Worm (Caenorhabditis elegans) whole organism, L4/young adult: ENCODE data around the gene Y38C1AA.6.
A peak's percentile ranks its signal among the peaks of the same experiment; 100 is the strongest.

Experiments used
- W03F9.2 ChIP-seq: fragments of 150-350 bp; optimal IDR thresholded peaks from 2 replicates; lab custom pipeline; 2014; ENCODE audit warnings: missing biosample characterization, missing genetic modification characterization
- dao-5 ChIP-seq: sonication (generic microtip); optimal IDR thresholded peaks from 2 replicates; lab custom pipeline; 2016; ENCODE audit warnings: missing genotype, missing genetic modification characterization, moderate library complexity, missing compliant biosample characterization
- him-1 ChIP-seq: sonication (generic microtip); optimal IDR thresholded peaks from 2 replicates; lab custom pipeline; 2016; ENCODE audit warnings: missing genotype, missing genetic modification reagents, missing genetic modification characterization, missing compliant biosample characterization

Y38C1AA.6 gene

ce11 chrIV:162530-162929, at the start of gene Y38C1AA.6:
Gene Y38C1AA.6 (plus strand): TSS chrIV:162830.
- no peak for TF ChIP-seq him-1
- TF ChIP-seq dao-5 (tag; lab: Kevin White, UChicago) = no peak
- TF ChIP-seq W03F9.2 (tag; lab: Kevin White, UChicago) = no peak

- TF ChIP-seq him-1 (no peak), dao-5 (tag; lab: Kevin White, UChicago) (no peak), W03F9.2 (tag; lab: Kevin White, UChicago) (no peak)
Observed at ce11 chrIV:118786-119185, 43.8 kb upstream of the Y38C1AA.6 start.

ce11 chrIV:119792-120191, 42.8 kb upstream of the Y38C1AA.6 start:
- TF ChIP-seq W03F9.2 (tag; lab: Kevin White, UChicago) (no peak), him-1 (no peak), dao-5 (tag; lab: Kevin White, UChicago) (no peak)

- TF ChIP-seq him-1 (no peak), W03F9.2 (tag; lab: Kevin White, UChicago) (no peak), dao-5 (tag; lab: Kevin White, UChicago) (no peak)
Observed at ce11 chrIV:121607-122006, 41.0 kb upstream of the Y38C1AA.6 start, which contains the start of gene tut-1. Gene tut-1 (minus strand): TSS chrIV:121707.

ce11 chrIV:125881-126781, 36.5 kb upstream of the Y38C1AA.6 start, which contains the start of the genes grld-1 and cox-6C:
Gene grld-1 (minus strand): TSS chrIV:125931.
Gene cox-6C (plus strand): TSS chrIV:126731.
- peak; percentile 82 for TF ChIP-seq W03F9.2 (tag; lab: Kevin White, UChicago)
- no peak for TF ChIP-seq him-1

ce11 chrIV:128525-128924, 34.1 kb upstream of the Y38C1AA.6 start:
- TF ChIP-seq him-1 (no peak), dao-5 (tag; lab: Kevin White, UChicago) (no peak), W03F9.2 (tag; lab: Kevin White, UChicago) (no peak)

ce11 chrIV:130150-130549, 32.5 kb upstream of the Y38C1AA.6 start:
- TF ChIP-seq dao-5 (tag; lab: Kevin White, UChicago) (no peak), him-1 (no peak), W03F9.2 (tag; lab: Kevin White, UChicago) (no peak)

ce11 chrIV:132095-132494, 30.5 kb upstream of the Y38C1AA.6 start, which contains the start of gene daf-1:
Gene daf-1 (plus strand): TSS chrIV:132416.
- TF ChIP-seq him-1 = peak; percentile 10
- TF ChIP-seq dao-5 (tag; lab: Kevin White, UChicago) = no peak

- TF ChIP-seq him-1 = no peak
- TF ChIP-seq W03F9.2 (tag; lab: Kevin White, UChicago) = no peak
- no peak for TF ChIP-seq dao-5 (tag; lab: Kevin White, UChicago)
Observed at ce11 chrIV:133968-134367, 28.7 kb upstream of the Y38C1AA.6 start.

- TF ChIP-seq W03F9.2 (tag; lab: Kevin White, UChicago) = no peak
- no peak for TF ChIP-seq him-1
- no peak for TF ChIP-seq dao-5 (tag; lab: Kevin White, UChicago)
Observed at ce11 chrIV:139652-140051, 23.0 kb upstream of the Y38C1AA.6 start.

- TF ChIP-seq W03F9.2 (tag; lab: Kevin White, UChicago) (no peak), him-1 (no peak), dao-5 (tag; lab: Kevin White, UChicago) (no peak)
Observed at ce11 chrIV:141022-141421, 21.6 kb upstream of the Y38C1AA.6 start.

- TF ChIP-seq W03F9.2 (tag; lab: Kevin White, UChicago) (no peak), him-1 (peak; percentile 54), dao-5 (tag; lab: Kevin White, UChicago) (peak; percentile 39)
Observed at ce11 chrIV:143807-144371, 18.7 kb upstream of the Y38C1AA.6 start.

- no peak for TF ChIP-seq W03F9.2 (tag; lab: Kevin White, UChicago)
- TF ChIP-seq dao-5 (tag; lab: Kevin White, UChicago) = no peak
- no peak for TF ChIP-seq him-1
Observed at ce11 chrIV:147819-148218, 14.8 kb upstream of the Y38C1AA.6 start, which contains the start of gene col-99. Gene col-99 (minus strand): TSS chrIV:147919.

- no peak for TF ChIP-seq him-1
- no peak for TF ChIP-seq W03F9.2 (tag; lab: Kevin White, UChicago)
- TF ChIP-seq dao-5 (tag; lab: Kevin White, UChicago) = no peak
Observed at ce11 chrIV:148756-149155, 13.9 kb upstream of the Y38C1AA.6 start.
